Fruit fly (Drosophila melanogaster): Measurements from ENCODE around the gene CG45080.

dm6 chr3R:13365665-13366414 is 46.8 kb upstream of the CG45080 start:
- TF ChIP-seq CG8319 (GFP tag; optimal IDR thresholded peaks at IDR 0.05) (no peak), CG6163 (GFP tag; IDR thresholded peaks at IDR 0.05) (no peak), Smox (GFP tag; optimal IDR thresholded peaks at IDR 0.05) (no peak), cyc (GFP tag; optimal IDR thresholded peaks at IDR 0.05) (no peak), achi (GFP tag; optimal IDR thresholded peaks at IDR 0.05) (no peak)

Data from whole organism, prepupa.